Fruit fly (Drosophila melanogaster) whole organism, embryonic: ENCODE data around the gene CG4658.

ENCODE experiments used
- Bgb ChIP-seq: fragments of 200-800 bp; sonication (Bioruptor generic); IDR thresholded peaks from 2 replicates; pipeline ENCODE4 v1.3.6; 2022; ENCODE audit warnings: missing biosample characterization, missing genetic modification characterization; ENCODE audit not compliant: partially characterized antibody
- Bteb2 ChIP-seq: fragments of 200-800 bp; sonication (Bioruptor generic); optimal IDR thresholded peaks from 2 replicates; lab custom pipeline; 2016; ENCODE audit warnings: missing biosample characterization, missing genetic modification characterization
- CG10462 ChIP-seq: fragments of 200-800 bp; sonication (Bioruptor generic); optimal IDR thresholded peaks from 2 replicates; lab custom pipeline; 2016; ENCODE audit warnings: missing biosample characterization, missing genetic modification characterization
- CG11695 ChIP-seq: fragments of 200-800 bp; sonication (Bioruptor generic); IDR thresholded peaks from 3 replicates; pipeline ENCODE4 v1.3.6; 2022; ENCODE audit warnings: missing biosample characterization, missing genetic modification characterization
- CG12299 ChIP-seq: fragments of 200-800 bp; sonication (Bioruptor generic); optimal IDR thresholded peaks from 2 replicates; lab custom pipeline; 2018; ENCODE audit warnings: missing biosample characterization, mild to moderate bottlenecking, missing genetic modification characterization
- CG12659 ChIP-seq: fragments of 200-800 bp; sonication (Bioruptor generic); optimal IDR thresholded peaks from 3 replicates; lab custom pipeline; 2017; ENCODE audit warnings: mild to moderate bottlenecking, missing biosample characterization, missing genetic modification reagents, missing genetic modification characterization
- CG13296 ChIP-seq: fragments of 200-800 bp; sonication (Bioruptor generic); optimal IDR thresholded peaks from 3 replicates; lab custom pipeline; 2018; ENCODE audit warnings: missing biosample characterization, mild to moderate bottlenecking, missing genetic modification characterization
- CG14710 ChIP-seq: fragments of 200-800 bp; sonication (Bioruptor generic); optimal IDR thresholded peaks from 3 replicates; lab custom pipeline; 2019; ENCODE audit warnings: missing biosample characterization, mild to moderate bottlenecking, missing genetic modification characterization, moderate library complexity
- CG1529 ChIP-seq: fragments of 200-800 bp; sonication (Bioruptor generic); optimal IDR thresholded peaks from 3 replicates; lab custom pipeline; 2018; ENCODE audit warnings: missing biosample characterization, missing genetic modification characterization
- CG15601 ChIP-seq: fragments of 200-800 bp; sonication (Bioruptor generic); optimal IDR thresholded peaks from 3 replicates; lab custom pipeline; 2019; ENCODE audit warnings: missing biosample characterization, mild to moderate bottlenecking, missing genetic modification characterization, moderate library complexity
- CG32772 ChIP-seq: fragments of 200-800 bp; sonication (Bioruptor generic); IDR thresholded peaks from 2 replicates; pipeline ENCODE4 v1.3.6; 2022; ENCODE audit warnings: missing biosample characterization, missing genetic modification characterization
- CG4328 ChIP-seq: fragments of 200-800 bp; sonication (Bioruptor generic); optimal IDR thresholded peaks from 3 replicates; lab custom pipeline; 2017; ENCODE audit warnings: missing biosample characterization, missing genetic modification reagents, missing genetic modification characterization
- CG4360 ChIP-seq: fragments of 200-800 bp; sonication (Bioruptor generic); IDR thresholded peaks from 2 replicates; pipeline ENCODE4 v1.3.6; 2022; ENCODE audit warnings: missing biosample characterization, missing genetic modification characterization
- CG4730 ChIP-seq: fragments of 200-800 bp; sonication (Bioruptor generic); IDR thresholded peaks from 2 replicates; pipeline ENCODE4 v1.3.6; 2022; ENCODE audit warnings: missing biosample characterization, missing genetic modification characterization
- CG5953 ChIP-seq: fragments of 200-800 bp; sonication (Bioruptor generic); IDR thresholded peaks from 2 replicates; pipeline ENCODE4 v1.3.6; 2022; ENCODE audit warnings: missing biosample characterization, missing genetic modification characterization
- CG6813 ChIP-seq: fragments of 200-800 bp; sonication (Bioruptor generic); optimal IDR thresholded peaks from 2 replicates; lab custom pipeline; 2017; ENCODE audit warnings: missing biosample characterization, missing genetic modification characterization, mild to moderate bottlenecking, moderate library complexity, missing genetic modification reagents
- CG6854 ChIP-seq: fragments of 200-800 bp; sonication (Bioruptor generic); optimal IDR thresholded peaks from 3 replicates; lab custom pipeline; 2017; ENCODE audit warnings: missing biosample characterization, mild to moderate bottlenecking, missing genetic modification characterization
- CG7928 ChIP-seq: fragments of 200-800 bp; sonication (Bioruptor generic); optimal IDR thresholded peaks from 2 replicates; lab custom pipeline; 2017; ENCODE audit warnings: missing biosample characterization, mild to moderate bottlenecking, missing genetic modification characterization
- CG8089 ChIP-seq: fragments of 200-800 bp; sonication (Bioruptor generic); optimal IDR thresholded peaks from 3 replicates; lab custom pipeline; 2016; ENCODE audit warnings: missing biosample characterization, missing genetic modification characterization
- CHES-1-like ChIP-seq: fragments of 200-800 bp; sonication (Bioruptor generic); optimal IDR thresholded peaks from 2 replicates; lab custom pipeline; 2016; ENCODE audit warnings: missing biosample characterization, missing genetic modification characterization
- Dad ChIP-seq: fragments of 200-800 bp; sonication (Bioruptor generic); optimal IDR thresholded peaks from 3 replicates; lab custom pipeline; 2016; ENCODE audit warnings: missing biosample characterization, missing genetic modification characterization
- Ets65A ChIP-seq: fragments of 200-800 bp; sonication (Bioruptor generic); peaks from one replicate; lab custom pipeline; 2016; ENCODE audit warnings: missing biosample characterization, missing genetic modification characterization
- GATAe ChIP-seq: fragments of 200-800 bp; sonication (Bioruptor generic); conservative IDR thresholded peaks from 2 replicates; pipeline ENCODE4 v1.3.6; 2022; ENCODE audit warnings: missing biosample characterization, missing genetic modification characterization
- Hey ChIP-seq: fragments of 200-800 bp; sonication (Bioruptor generic); optimal IDR thresholded peaks from 3 replicates; lab custom pipeline; 2018; ENCODE audit warnings: missing biosample characterization, mild to moderate bottlenecking, missing genetic modification characterization
- Nf-YC ChIP-seq: fragments of 200-800 bp; optimal IDR thresholded peaks from 3 replicates; lab custom pipeline; 2019; ENCODE audit warnings: missing biosample characterization, mild to moderate bottlenecking, missing genetic modification characterization, moderate library complexity
- Ptx1 ChIP-seq: fragments of 200-800 bp; sonication (Bioruptor generic); IDR thresholded peaks from 2 replicates; pipeline ENCODE4 v1.3.6; 2022; ENCODE audit warnings: missing biosample characterization, missing genetic modification characterization
- Rfx ChIP-seq: fragments of 200-800 bp; sonication (Bioruptor generic); IDR thresholded peaks from 2 replicates; pipeline ENCODE4 v1.3.6; 2022; ENCODE audit warnings: missing biosample characterization, missing genetic modification characterization
- Sin3A ChIP-seq: fragments of >200 bp; optimal IDR thresholded peaks from 2 replicates; lab custom pipeline; 2018
- Sox100B ChIP-seq: fragments of 200-800 bp; sonication (Bioruptor generic); optimal IDR thresholded peaks from 3 replicates; lab custom pipeline; 2018; ENCODE audit warnings: missing biosample characterization, mild to moderate bottlenecking, missing genetic modification characterization
- Xbp1 ChIP-seq: fragments of 200-800 bp; sonication (Bioruptor generic); optimal IDR thresholded peaks from 3 replicates; lab custom pipeline; 2016; ENCODE audit warnings: missing biosample characterization, mild to moderate bottlenecking, missing genetic modification characterization
- Xrp1 ChIP-seq: fragments of 200-800 bp; sonication (Bioruptor generic); IDR thresholded peaks from 2 replicates; pipeline ENCODE4 v1.3.6; 2022; ENCODE audit warnings: missing biosample characterization, missing genetic modification characterization
- ara ChIP-seq: fragments of 200-800 bp; sonication (Bioruptor generic); IDR thresholded peaks from 2 replicates; pipeline ENCODE4 v1.3.6; 2022; ENCODE audit warnings: missing biosample characterization, missing genetic modification characterization
- bcd ChIP-seq: fragments of 200-800 bp; sonication (Bioruptor generic); optimal IDR thresholded peaks from 2 replicates; lab custom pipeline; 2017; ENCODE audit warnings: missing biosample characterization, mild to moderate bottlenecking, missing genetic modification characterization
- cato ChIP-seq: fragments of 200-800 bp; sonication (Bioruptor generic); optimal IDR thresholded peaks from 2 replicates; lab custom pipeline; 2016; ENCODE audit warnings: missing biosample characterization, missing genetic modification characterization, borderline replicate concordance
- dati ChIP-seq: fragments of 200-800 bp; sonication (Bioruptor generic); IDR thresholded peaks from 2 replicates; pipeline ENCODE4 v1.3.6; 2022; ENCODE audit warnings: missing biosample characterization, missing genetic modification characterization
- gem ChIP-seq: fragments of 200-800 bp; sonication (Bioruptor generic); optimal IDR thresholded peaks from 2 replicates; lab custom pipeline; 2019; ENCODE audit warnings: missing biosample characterization, mild to moderate bottlenecking, missing genetic modification characterization, moderate library complexity
- gfzf ChIP-seq: fragments of 200-800 bp; sonication (Bioruptor generic); optimal IDR thresholded peaks from 2 replicates; lab custom pipeline; 2016; ENCODE audit warnings: missing biosample characterization, mild to moderate bottlenecking, missing genetic modification characterization, moderate library complexity
- hkb ChIP-seq, 2 experiments: fragments of 200-800 bp in 1 of 2; fragments of >200 bp in 1 of 2; sonication (Bioruptor generic) in 1 of 2; IDR thresholded peaks in 1 of 2; optimal IDR thresholded peaks in 1 of 2; 2 replicates each; pipeline versions ENCODE4 v1.3.6 to Lab custom; 2017 to 2022; ENCODE audit warnings: missing biosample characterization in 1 of 2, missing genetic modification characterization in 1 of 2
- ind ChIP-seq: fragments of 200-800 bp; sonication (Bioruptor generic); optimal IDR thresholded peaks from 3 replicates; lab custom pipeline; 2016; ENCODE audit warnings: missing biosample characterization, missing genetic modification characterization
- jigr1 ChIP-seq: fragments of 200-800 bp; sonication (Bioruptor generic); IDR thresholded peaks from 3 replicates; pipeline ENCODE4 v1.3.6; 2022; ENCODE audit warnings: missing biosample characterization, missing genetic modification characterization
- lola ChIP-seq, 3 experiments: fragments of >200 bp in 2 of 3; fragments of 200-800 bp in 1 of 3; sonication (Bioruptor generic) in 1 of 3; optimal IDR thresholded peaks; 2 replicates each; lab custom pipeline; 2017 to 2019; ENCODE audit warnings: missing biosample characterization in 3 of 3, missing genetic modification characterization in 3 of 3, mild to moderate bottlenecking in 1 of 3, moderate library complexity in 1 of 3
- mirr ChIP-seq: fragments of 200-800 bp; sonication (Bioruptor generic); optimal IDR thresholded peaks from 3 replicates; lab custom pipeline; 2018; ENCODE audit warnings: missing biosample characterization, mild to moderate bottlenecking, missing genetic modification characterization
- otp ChIP-seq: fragments of 200-800 bp; sonication (Bioruptor generic); IDR thresholded peaks from 3 replicates; pipeline ENCODE4, ENCODE4 v1.3.6; 2022; ENCODE audit warnings: missing biosample characterization, missing genetic modification characterization
- pfk ChIP-seq: fragments of 200-800 bp; sonication (Bioruptor generic); optimal IDR thresholded peaks from 2 replicates; lab custom pipeline; 2018; ENCODE audit warnings: missing biosample characterization, mild to moderate bottlenecking, missing genetic modification characterization, moderate library complexity
- pzg ChIP-seq: fragments of 200-800 bp; sonication (Bioruptor generic); optimal IDR thresholded peaks from 3 replicates; lab custom pipeline; 2018; ENCODE audit warnings: missing biosample characterization, mild to moderate bottlenecking, missing genetic modification characterization, moderate library complexity
- so ChIP-seq: fragments of 200-800 bp; sonication (Bioruptor generic); IDR thresholded peaks from 3 replicates; pipeline ENCODE4 v1.3.6; 2022; ENCODE audit warnings: missing biosample characterization, missing genetic modification characterization
- stwl ChIP-seq: fragments of 200-800 bp; sonication (Bioruptor generic); optimal IDR thresholded peaks from 3 replicates; lab custom pipeline; 2018; ENCODE audit warnings: missing biosample characterization, mild to moderate bottlenecking, missing genetic modification characterization, moderate library complexity
- unpg ChIP-seq: fragments of 200-800 bp; sonication (Bioruptor generic); optimal IDR thresholded peaks from 3 replicates; lab custom pipeline; 2018; ENCODE audit warnings: missing biosample characterization, mild to moderate bottlenecking, missing genetic modification characterization, moderate library complexity
- vfl ChIP-seq: fragments of 200-800 bp; sonication (Bioruptor generic); optimal IDR thresholded peaks from 2 replicates; lab custom pipeline; 2016; ENCODE audit warnings: missing biosample characterization, missing genetic modification characterization
- wor ChIP-seq: fragments of 200-800 bp; sonication (Bioruptor generic); IDR thresholded peaks from 2 replicates; pipeline ENCODE4 v1.3.6; 2022; ENCODE audit warnings: missing biosample characterization, missing genetic modification characterization
- zfh2 ChIP-seq: fragments of 200-800 bp; sonication (Bioruptor generic); optimal IDR thresholded peaks from 2 replicates; lab custom pipeline; 2016; ENCODE audit warnings: missing biosample characterization, missing genetic modification characterization

The CG4658 gene

dm6 chr2L:9921401-9921800 lies 35.5 kb upstream of the CG4658 start, which contains the start of gene CG4592 (continued):
- TF ChIP-seq Ets65A (GFP tag; lab: Kevin White, UChicago) (peak; percentile 90), CG7928 (GFP tag; lab: Kevin White, UChicago) (no peak), zfh2 (GFP tag; lab: Kevin White, UChicago) (peak; percentile 30), CG12659 (GFP tag; lab: Kevin White, UChicago) (peak; percentile 63), CG12299 (tag; lab: Kevin White, UChicago) (peak; percentile 19), CG4328 (GFP tag; lab: Kevin White, UChicago) (peak; percentile 2), Ptx1 (GFP tag; lab: Robert Waterston, UW) (peak; percentile 43), vfl (peak; percentile 60), mirr (peak; percentile 50), pfk (GFP tag; lab: Kevin White, UChicago) (peak; percentile 2), jigr1 (no peak), stwl (tag; lab: Kevin White, UChicago) (no peak), Nf-YC (no peak), ara (GFP tag; lab: Robert Waterston, UW) (peak; percentile 53; the same call in 1 of the 2 replicates), CG6854 (GFP tag; lab: Kevin White, UChicago) (peak; percentile 46), Xrp1 (peak; percentile 69), bcd (GFP tag; lab: Kevin White, UChicago) (peak; percentile 59), cato (GFP tag; lab: Kevin White, UChicago) (peak; percentile 24), lola (GFP tag; optimal IDR thresholded peaks at IDR 0.05; lab: Kevin White, UChicago) (no peak), otp (GFP tag; lab: Robert Waterston, UW) (peak; percentile 67; the same call in 1 of the 3 replicates), GATAe (GFP tag; lab: Robert Waterston, UW) (no peak), pzg (GFP tag; lab: Kevin White, UChicago) (peak; percentile 35), CG11695 (GFP tag; lab: Robert Waterston, UW) (peak; percentile 39; the same call in 1 of the 3 replicates), Rfx (peak; percentile 83), Hey (tag; lab: Kevin White, UChicago) (no peak), CG13296 (GFP tag; lab: Kevin White, UChicago) (peak; percentile 52), dati (GFP tag; lab: Robert Waterston, UW) (0 out of 2 replicates have a peak, but pooled peaks have one; percentile 35), ind (GFP tag; lab: Kevin White, UChicago) (peak; percentile 27), Dad (GFP tag; lab: Kevin White, UChicago) (peak; percentile 14), Bgb (no peak), gem (tag; lab: Kevin White, UChicago) (no peak), Bteb2 (GFP tag; lab: Kevin White, UChicago) (peak; percentile 28), Xbp1 (GFP tag; lab: Kevin White, UChicago) (peak; percentile 64), CG15601 (tag; lab: Kevin White, UChicago) (no peak), wor (GFP tag; lab: Robert Waterston, UW) (no peak), gfzf (no peak), CG32772 (0 out of 2 replicates have a peak, but pooled peaks have one; percentile 22), Sin3A (lab: Kevin White, UChicago) (no peak), CG5953 (GFP tag; lab: Robert Waterston, UW) (no peak), so (GFP tag; lab: Robert Waterston, UW) (0 out of 3 replicates have a peak, but pooled peaks have one; percentile 21), CG4730 (GFP tag; lab: Robert Waterston, UW) (no peak), CHES-1-like (no peak), Sox100B (no peak), hkb (optimal IDR thresholded peaks at IDR 0.05; lab: Kevin White, UChicago) (no peak), hkb (GFP tag; IDR thresholded peaks at IDR 0.05; lab: Robert Waterston, UW) (peak; percentile 84), CG6813 (GFP tag; lab: Kevin White, UChicago) (peak; percentile 17), CG1529 (GFP tag; lab: Kevin White, UChicago) (no peak), CG14710 (tag; lab: Kevin White, UChicago) (peak; percentile 52), unpg (GFP tag; lab: Kevin White, UChicago) (no peak), CG10462 (GFP tag; lab: Kevin White, UChicago) (no peak), CG4360 (GFP tag; lab: Robert Waterston, UW) (no peak), CG8089 (GFP tag; lab: Kevin White, UChicago) (no peak)
